Fruit fly (Drosophila melanogaster): ENCODE data around the gene org-1.

Gene org-1

DNA sequence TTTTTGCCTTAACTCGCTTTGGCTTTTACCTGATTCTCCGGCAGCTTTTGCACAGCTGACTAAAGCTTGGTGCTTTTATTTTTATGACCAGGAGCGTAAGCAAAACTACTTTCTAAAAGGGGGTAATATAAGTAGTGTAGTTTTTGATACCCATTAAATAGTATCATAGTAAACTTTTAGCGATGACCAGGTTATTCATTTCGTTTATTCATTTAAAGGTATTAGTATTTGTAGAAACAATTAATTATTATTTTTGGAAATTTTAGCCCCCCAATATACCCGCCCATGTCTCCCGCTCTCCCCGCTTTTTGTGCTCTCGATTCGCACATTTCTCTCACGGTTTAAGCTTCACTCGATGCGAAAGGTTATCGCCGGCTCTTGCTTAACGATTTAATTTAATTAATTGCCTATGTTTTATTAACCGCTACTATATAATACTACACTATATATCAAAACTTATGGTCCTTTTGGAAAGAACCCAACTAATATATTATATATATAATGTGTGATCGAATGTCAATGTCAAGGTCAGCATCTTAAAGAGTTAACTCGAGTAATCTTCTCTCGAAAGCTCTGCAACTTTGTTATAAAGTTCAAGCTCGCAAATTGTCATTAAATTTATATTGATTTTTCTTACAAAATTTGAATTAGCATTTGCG, 9.6 kb upstream of the org-1 start, which contains the start of gene Sptr:
Gene Sptr, minus strand, starts transcription at position 61 of the 659 bp plus-strand sequence.
- TF ChIP-seq CG8478 (optimal IDR thresholded peaks at IDR 0.05) = no peak
- TF ChIP-seq Dll (optimal IDR thresholded peaks at IDR 0.05) = no peak
- TF ChIP-seq usp (GFP tag; optimal IDR thresholded peaks at IDR 0.05) = no peak
- no peak for TF ChIP-seq EcR (GFP tag; optimal IDR thresholded peaks at IDR 0.05)
- TF ChIP-seq psq (optimal IDR thresholded peaks at IDR 0.05) = no peak
- no peak for TF ChIP-seq pan (optimal IDR thresholded peaks at IDR 0.05)

dm6 chrX:8461147-8461546, 6.3 kb upstream of the org-1 start, which contains the start of gene Es2:
Gene Es2 (plus strand): TSS chrX:8461479.
- no peak for TF ChIP-seq Dll (optimal IDR thresholded peaks at IDR 0.05)
- TF ChIP-seq psq (optimal IDR thresholded peaks at IDR 0.05) = no peak
- no peak for TF ChIP-seq EcR (GFP tag; optimal IDR thresholded peaks at IDR 0.05)
- TF ChIP-seq usp (GFP tag; optimal IDR thresholded peaks at IDR 0.05) = no peak
- TF ChIP-seq CG8478 (optimal IDR thresholded peaks at IDR 0.05) = no peak
- no peak for TF ChIP-seq pan (optimal IDR thresholded peaks at IDR 0.05)

- no peak for TF ChIP-seq pan (optimal IDR thresholded peaks at IDR 0.05)
- TF ChIP-seq EcR (GFP tag; optimal IDR thresholded peaks at IDR 0.05) = no peak
- no peak for TF ChIP-seq psq (optimal IDR thresholded peaks at IDR 0.05)
- no peak for TF ChIP-seq usp (GFP tag; optimal IDR thresholded peaks at IDR 0.05)
- no peak for TF ChIP-seq CG8478 (optimal IDR thresholded peaks at IDR 0.05)
- TF ChIP-seq Dll (optimal IDR thresholded peaks at IDR 0.05) = no peak
Measured at dm6 chrX:8460686-8461085, 5.8 kb upstream of the org-1 start, which contains the start of gene CG15347. Gene CG15347 (minus strand): TSS chrX:8460898.

DNA sequence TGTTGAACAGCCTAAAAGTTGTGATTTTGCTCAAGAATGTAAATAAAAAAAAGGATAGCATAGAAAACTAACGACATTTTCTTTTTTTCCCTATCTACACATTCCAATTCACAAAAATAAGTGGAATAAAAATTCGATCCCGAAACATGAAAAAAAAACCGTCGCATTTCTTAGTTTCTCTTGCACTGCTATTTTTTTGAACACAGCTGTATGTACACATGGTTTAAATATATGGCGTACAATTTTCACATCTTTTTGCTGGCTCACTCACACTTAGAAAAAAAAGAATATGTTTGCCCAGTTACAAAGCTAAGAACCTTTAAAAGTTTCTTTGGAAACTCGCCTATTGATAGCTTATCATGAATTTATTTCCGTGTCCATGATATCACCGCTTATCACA, 5.4 kb upstream of the org-1 start:
- TF ChIP-seq Dll (optimal IDR thresholded peaks at IDR 0.05) (no peak), EcR (GFP tag; optimal IDR thresholded peaks at IDR 0.05) (no peak), pan (optimal IDR thresholded peaks at IDR 0.05) (no peak), usp (GFP tag; optimal IDR thresholded peaks at IDR 0.05) (no peak), psq (optimal IDR thresholded peaks at IDR 0.05) (no peak), CG8478 (optimal IDR thresholded peaks at IDR 0.05) (no peak)

DNA sequence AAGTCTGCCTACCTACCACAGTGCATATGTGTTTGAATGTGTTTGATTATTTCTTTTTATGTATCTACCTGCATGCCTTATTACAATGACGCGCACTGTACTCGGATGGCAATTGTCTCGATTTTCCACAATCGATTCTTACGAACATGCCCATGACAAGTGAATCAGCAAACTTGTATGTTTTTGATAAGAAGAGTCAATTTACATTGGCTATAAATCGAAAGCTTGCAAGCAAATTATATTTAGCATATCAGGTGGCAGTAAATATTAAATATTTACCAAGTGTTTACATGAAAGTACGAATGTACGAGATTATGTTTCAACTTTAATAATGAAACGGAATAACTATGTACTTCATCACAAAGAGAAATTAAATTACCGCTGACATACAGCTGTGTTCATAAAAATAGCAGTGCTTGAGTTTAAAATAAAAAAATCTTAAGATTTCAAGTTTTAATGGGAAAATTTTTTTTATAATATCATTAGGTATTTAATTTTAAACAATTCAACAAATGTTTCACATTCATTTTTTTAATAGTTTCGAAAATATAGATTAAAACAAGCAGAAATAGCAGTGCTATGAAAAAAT, 4.7 kb upstream of the org-1 start:
- TF ChIP-seq pan (optimal IDR thresholded peaks at IDR 0.05) = no peak
- no peak for TF ChIP-seq psq (optimal IDR thresholded peaks at IDR 0.05)
- TF ChIP-seq usp (GFP tag; optimal IDR thresholded peaks at IDR 0.05) = no peak
- TF ChIP-seq Dll (optimal IDR thresholded peaks at IDR 0.05) = no peak
- TF ChIP-seq EcR (GFP tag; optimal IDR thresholded peaks at IDR 0.05) = no peak
- TF ChIP-seq CG8478 (optimal IDR thresholded peaks at IDR 0.05) = no peak

dm6 chrX:8457532-8457931, 2.7 kb upstream of the org-1 start, which contains the start of gene CG32713:
Gene CG32713 (minus strand): TSS chrX:8457632.
- no peak for TF ChIP-seq pan (optimal IDR thresholded peaks at IDR 0.05)
- TF ChIP-seq psq (optimal IDR thresholded peaks at IDR 0.05) = no peak
- TF ChIP-seq Dll (optimal IDR thresholded peaks at IDR 0.05) = no peak
- no peak for TF ChIP-seq CG8478 (optimal IDR thresholded peaks at IDR 0.05)
- no peak for TF ChIP-seq EcR (GFP tag; optimal IDR thresholded peaks at IDR 0.05)
- TF ChIP-seq usp (GFP tag; optimal IDR thresholded peaks at IDR 0.05) = no peak

DNA sequence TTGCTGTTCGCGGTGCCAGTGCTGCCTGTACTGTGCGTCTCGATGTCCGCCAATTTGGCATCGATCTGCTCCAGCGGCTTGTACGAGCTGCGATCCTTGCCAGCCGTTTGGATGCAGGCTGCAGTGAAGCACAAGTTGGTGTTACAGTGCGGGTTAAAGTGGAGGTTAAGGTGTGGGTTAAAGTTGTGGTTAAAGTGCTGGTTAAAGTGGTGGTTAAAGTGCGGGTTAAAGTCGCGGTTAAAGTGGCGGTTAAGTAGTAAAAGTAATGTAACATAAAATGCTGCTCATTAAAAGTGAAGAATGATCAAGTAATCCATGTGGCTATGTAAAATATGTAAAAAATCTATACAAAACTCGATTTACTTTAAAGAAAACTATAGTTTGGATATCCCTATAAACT, 2.7 kb downstream of the org-1 start:
- TF ChIP-seq pan (optimal IDR thresholded peaks at IDR 0.05) = no peak
- no peak for TF ChIP-seq Dll (optimal IDR thresholded peaks at IDR 0.05)
- TF ChIP-seq EcR (GFP tag; optimal IDR thresholded peaks at IDR 0.05) = no peak
- no peak for TF ChIP-seq usp (GFP tag; optimal IDR thresholded peaks at IDR 0.05)
- no peak for TF ChIP-seq CG8478 (optimal IDR thresholded peaks at IDR 0.05)
- TF ChIP-seq psq (optimal IDR thresholded peaks at IDR 0.05) = no peak

DNA sequence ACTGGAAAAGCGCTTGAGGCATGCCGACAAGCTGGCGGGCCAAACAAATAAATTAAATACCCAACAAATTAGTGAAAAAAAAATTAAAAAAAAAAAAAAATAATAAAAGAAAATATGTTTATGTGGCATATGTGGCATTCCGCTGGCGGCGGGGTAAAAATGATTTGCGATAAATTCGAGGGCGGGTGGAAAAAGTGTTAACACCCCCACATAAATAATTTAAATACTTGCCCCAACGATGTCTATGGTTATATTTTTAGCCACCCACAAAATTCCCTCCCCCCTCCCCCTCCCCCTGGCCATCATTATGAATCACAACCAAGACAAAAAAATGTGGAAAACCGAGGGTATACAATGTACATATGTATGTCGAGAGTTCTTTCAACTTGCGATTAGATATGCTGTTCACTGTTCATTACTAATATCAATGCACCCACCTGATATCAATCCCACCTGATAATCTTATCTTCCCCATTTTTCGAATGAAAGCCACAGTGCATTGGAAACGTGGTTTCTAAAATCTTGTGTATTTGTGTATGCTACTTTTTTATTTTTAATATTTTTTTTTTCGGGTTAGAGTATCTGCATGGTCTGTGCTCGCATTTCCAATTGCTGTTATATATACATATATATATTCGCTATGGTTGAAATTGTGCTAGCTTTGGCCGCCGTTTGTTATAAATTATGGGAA, 4.5 kb downstream of the org-1 start:
- TF ChIP-seq psq (optimal IDR thresholded peaks at IDR 0.05) = no peak
- no peak for TF ChIP-seq CG8478 (optimal IDR thresholded peaks at IDR 0.05)

dm6 chrX:8448171-8448570, 6.7 kb downstream of the org-1 start:
- TF ChIP-seq pan (optimal IDR thresholded peaks at IDR 0.05) = no peak
- no peak for TF ChIP-seq CG8478 (optimal IDR thresholded peaks at IDR 0.05)
- TF ChIP-seq usp (GFP tag; optimal IDR thresholded peaks at IDR 0.05) = no peak
- TF ChIP-seq EcR (GFP tag; optimal IDR thresholded peaks at IDR 0.05) = no peak
- TF ChIP-seq psq (optimal IDR thresholded peaks at IDR 0.05) = no peak
- TF ChIP-seq Dll (optimal IDR thresholded peaks at IDR 0.05) = no peak

- no peak for TF ChIP-seq EcR (GFP tag; optimal IDR thresholded peaks at IDR 0.05)
- TF ChIP-seq usp (GFP tag; optimal IDR thresholded peaks at IDR 0.05) = no peak
- no peak for TF ChIP-seq psq (optimal IDR thresholded peaks at IDR 0.05)
Measured at dm6 chrX:8447166-8447565, 7.7 kb downstream of the org-1 start.

- no peak for TF ChIP-seq CG8478 (optimal IDR thresholded peaks at IDR 0.05)
- no peak for TF ChIP-seq EcR (GFP tag; optimal IDR thresholded peaks at IDR 0.05)
- TF ChIP-seq psq (optimal IDR thresholded peaks at IDR 0.05) = no peak
- TF ChIP-seq Dll (optimal IDR thresholded peaks at IDR 0.05) = no peak
- no peak for TF ChIP-seq pan (optimal IDR thresholded peaks at IDR 0.05)
- no peak for TF ChIP-seq usp (GFP tag; optimal IDR thresholded peaks at IDR 0.05)
Measured at dm6 chrX:8444883-8445572, 9.8 kb downstream of the org-1 start.

DNA sequence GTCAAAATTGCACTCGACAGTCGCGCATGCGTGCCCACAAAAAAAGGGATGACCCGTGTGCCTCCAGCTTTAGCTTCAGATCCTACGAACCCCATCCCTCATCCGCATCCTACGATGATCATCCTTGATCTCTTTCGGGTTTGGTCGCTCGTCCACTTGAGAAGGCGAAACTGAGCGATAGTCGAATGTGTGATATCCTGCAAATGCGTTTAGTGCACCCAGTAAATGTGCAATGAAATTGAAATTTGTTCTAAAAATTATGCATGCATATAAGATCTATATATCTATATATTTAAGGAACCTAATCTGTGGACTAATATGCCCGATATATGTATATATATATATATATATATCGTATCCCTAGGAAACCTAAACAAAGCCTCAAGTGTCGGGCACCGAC, 10.6 kb downstream of the org-1 start:
- TF ChIP-seq Dll (optimal IDR thresholded peaks at IDR 0.05) (no peak), EcR (GFP tag; optimal IDR thresholded peaks at IDR 0.05) (no peak), psq (optimal IDR thresholded peaks at IDR 0.05) (no peak), pan (optimal IDR thresholded peaks at IDR 0.05) (no peak), usp (GFP tag; optimal IDR thresholded peaks at IDR 0.05) (no peak), CG8478 (optimal IDR thresholded peaks at IDR 0.05) (no peak)
